Worm (Caenorhabditis elegans) whole organism, early embryonic: ENCODE data around the gene gem-4.

Experiments
- ama-1 ChIP-seq: fragments of 150-350 bp; optimal IDR thresholded peaks from 2 replicates; lab custom pipeline; 2014
- flt-1 ChIP-seq: fragments of 200-800 bp; sonication (Bioruptor generic); IDR thresholded peaks from 2 replicates; pipeline ENCODE4 v1.3.6; 2022; ENCODE audit warnings: missing genetic modification characterization, missing compliant biosample characterization

ce11 chrIV:11760700-11761459 is 15.4 kb downstream of the gem-4 start, which contains the start of gene T12A7.2:
- TF ChIP-seq ama-1 (no peak), flt-1 (GFP tag; lab: Robert Waterston, UW) (no peak)
